Worm (Caenorhabditis elegans) whole organism, L1 larva: ENCODE measurements around the gene srj-52.
A peak's percentile ranks its signal among the peaks of the same experiment; 100 is the strongest.

Experiments
- C16A3.4 ChIP-seq: fragments of 150-350 bp; optimal IDR thresholded peaks from 2 replicates; lab custom pipeline; 2014; ENCODE audit warnings: missing biosample characterization, missing genetic modification characterization
- Y116A8C.19 ChIP-seq: sonication (generic microtip); optimal IDR thresholded peaks from 2 replicates; lab custom pipeline; 2016; ENCODE audit warnings: missing compliant biosample characterization, missing genetic modification characterization, borderline replicate concordance
- aha-1 ChIP-seq: fragments of 150-350 bp; optimal IDR thresholded peaks from 2 replicates; lab custom pipeline; 2014; ENCODE audit warnings: missing biosample characterization, missing genetic modification characterization
- alr-1 ChIP-seq: fragments of 200-800 bp; sonication (Bioruptor generic); optimal IDR thresholded peaks from 2 replicates; lab custom pipeline; 2018; ENCODE audit warnings: borderline replicate concordance, mild to moderate bottlenecking, missing genetic modification characterization, missing compliant biosample characterization
- aly-2 ChIP-seq: fragments of 150-350 bp; optimal IDR thresholded peaks from 2 replicates; lab custom pipeline; 2014; ENCODE audit warnings: missing biosample characterization, missing genetic modification characterization
- blmp-1 ChIP-seq: fragments of 150-350 bp; optimal IDR thresholded peaks from 2 replicates; lab custom pipeline; 2014; ENCODE audit warnings: missing biosample characterization, missing genetic modification characterization
- ceh-63 ChIP-seq: fragments of 200-800 bp; sonication (Bioruptor generic); optimal IDR thresholded peaks from 2 replicates; lab custom pipeline; 2018; ENCODE audit warnings: mild to moderate bottlenecking, missing genetic modification characterization, missing compliant biosample characterization
- ceh-88 ChIP-seq: fragments of 200-800 bp; sonication (Bioruptor generic); IDR thresholded peaks from 2 replicates; pipeline ENCODE4 v1.3.6; 2022; ENCODE audit warnings: missing genetic modification characterization, missing compliant biosample characterization
- ces-1 ChIP-seq: fragments of 150-350 bp; optimal IDR thresholded peaks from 2 replicates; lab custom pipeline; 2014; ENCODE audit warnings: missing biosample characterization, missing genetic modification reagents, missing genetic modification characterization
- egl-13 ChIP-seq: sonication (generic microtip); optimal IDR thresholded peaks from 2 replicates; lab custom pipeline; 2016; ENCODE audit warnings: missing genotype, missing genetic modification reagents, missing genetic modification characterization, missing compliant biosample characterization
- elt-2 ChIP-seq: sonication (generic microtip); optimal IDR thresholded peaks from 2 replicates; lab custom pipeline; 2016; ENCODE audit warnings: missing genetic modification characterization, mild to moderate bottlenecking, inconsistent platforms, missing compliant biosample characterization, missing genetic modification reagents
- ets-5 ChIP-seq: fragments of 200-800 bp; sonication (Bioruptor generic); IDR thresholded peaks from 2 replicates; pipeline ENCODE4 v1.3.6; 2022; ENCODE audit warnings: missing genetic modification characterization, missing compliant biosample characterization
- fkh-4 ChIP-seq: sonication (generic microtip); optimal IDR thresholded peaks from 2 replicates; lab custom pipeline; 2016; ENCODE audit warnings: missing compliant biosample characterization, missing genetic modification characterization, borderline replicate concordance
- fos-1 ChIP-seq: fragments of 150-350 bp; optimal IDR thresholded peaks from 2 replicates; lab custom pipeline; 2014; ENCODE audit warnings: missing biosample characterization, missing genetic modification characterization
- hlh-17 ChIP-seq: fragments of 200-800 bp; sonication (Bioruptor generic); optimal IDR thresholded peaks from 2 replicates; lab custom pipeline; 2018; ENCODE audit warnings: missing genetic modification characterization, mild to moderate bottlenecking, missing compliant biosample characterization, moderate library complexity, borderline replicate concordance
- isw-1 ChIP-seq: fragments of 200-800 bp; sonication (Bioruptor generic); IDR thresholded peaks from 2 replicates; pipeline ENCODE4 v1.3.6; 2022; ENCODE audit warnings: missing genetic modification characterization, missing compliant biosample characterization
- lin-13 ChIP-seq: fragments of 150-350 bp; optimal IDR thresholded peaks from 2 replicates; lab custom pipeline; 2014; ENCODE audit warnings: missing biosample characterization, missing genetic modification reagents, missing genetic modification characterization
- lin-14 ChIP-seq: fragments of 200-800 bp; sonication (Bioruptor generic); optimal IDR thresholded peaks from 2 replicates; lab custom pipeline; 2018; ENCODE audit warnings: mild to moderate bottlenecking, missing genetic modification characterization, moderate library complexity, missing compliant biosample characterization
- lin-35 ChIP-seq, 2 experiments: fragments of 150-350 bp; optimal IDR thresholded peaks; 2 replicates each; lab custom pipeline; 2014; ENCODE audit warnings: missing biosample characterization in 2 of 2, missing genetic modification characterization in 2 of 2, missing genetic modification reagents in 2 of 2
- lir-3 ChIP-seq: sonication (generic microtip); optimal IDR thresholded peaks from 2 replicates; lab custom pipeline; 2016; ENCODE audit warnings: mild to moderate bottlenecking, missing genetic modification characterization, moderate library complexity, missing compliant biosample characterization; ENCODE audit not compliant: poor library complexity
- lsy-2 ChIP-seq, 2 experiments: fragments of 150-350 bp; optimal IDR thresholded peaks; 2 replicates each; lab custom pipeline; 2014; ENCODE audit warnings: missing biosample characterization in 2 of 2, missing genetic modification characterization in 2 of 2
- mef-2 ChIP-seq: fragments of 150-350 bp; optimal IDR thresholded peaks from 2 replicates; lab custom pipeline; 2014; ENCODE audit warnings: missing biosample characterization, missing genetic modification characterization
- nhr-47 ChIP-seq: sonication (generic microtip); optimal IDR thresholded peaks from 2 replicates; lab custom pipeline; 2016; ENCODE audit warnings: mild to moderate bottlenecking, missing genetic modification characterization, moderate library complexity, missing compliant biosample characterization
- pax-3 ChIP-seq: fragments of 200-800 bp; sonication (Bioruptor generic); optimal IDR thresholded peaks from 2 replicates; lab custom pipeline; 2018; ENCODE audit warnings: mild to moderate bottlenecking, missing genetic modification characterization, moderate library complexity, missing compliant biosample characterization
- snpc-4 ChIP-seq: fragments of 150-350 bp; optimal IDR thresholded peaks from 2 replicates; lab custom pipeline; 2014; ENCODE audit warnings: missing biosample characterization, missing genetic modification characterization
- sox-4 ChIP-seq: sonication (generic microtip); optimal IDR thresholded peaks from 2 replicates; lab custom pipeline; 2016; ENCODE audit warnings: missing genetic modification characterization, missing compliant biosample characterization
- sptf-1 ChIP-seq: fragments of 150-350 bp; optimal IDR thresholded peaks from 2 replicates; lab custom pipeline; 2014; ENCODE audit warnings: missing biosample characterization, missing genetic modification characterization
- swsn-7 ChIP-seq: sonication (generic microtip); optimal IDR thresholded peaks from 2 replicates; lab custom pipeline; 2016; ENCODE audit warnings: missing genetic modification characterization, missing compliant biosample characterization
- tlp-1 ChIP-seq: fragments of 150-350 bp; optimal IDR thresholded peaks from 2 replicates; lab custom pipeline; 2014; ENCODE audit warnings: missing biosample characterization, missing genetic modification characterization
- unc-130 ChIP-seq: fragments of 150-350 bp; optimal IDR thresholded peaks from 2 replicates; lab custom pipeline; 2017; ENCODE audit warnings: missing biosample characterization, missing genetic modification characterization, inconsistent platforms
- unc-30 ChIP-seq: sonication (generic microtip); optimal IDR thresholded peaks from 2 replicates; lab custom pipeline; 2017; ENCODE audit warnings: missing biosample characterization, missing genetic modification characterization
- zag-1 ChIP-seq: fragments of 150-350 bp; optimal IDR thresholded peaks from 2 replicates; lab custom pipeline; 2014; ENCODE audit warnings: missing biosample characterization, missing genetic modification characterization
- zip-4 ChIP-seq: fragments of 200-800 bp; sonication (Bioruptor generic); optimal IDR thresholded peaks from 2 replicates; lab custom pipeline; 2018; ENCODE audit warnings: mild to moderate bottlenecking, missing genetic modification characterization, moderate library complexity, missing compliant biosample characterization

The srj-52 gene

DNA sequence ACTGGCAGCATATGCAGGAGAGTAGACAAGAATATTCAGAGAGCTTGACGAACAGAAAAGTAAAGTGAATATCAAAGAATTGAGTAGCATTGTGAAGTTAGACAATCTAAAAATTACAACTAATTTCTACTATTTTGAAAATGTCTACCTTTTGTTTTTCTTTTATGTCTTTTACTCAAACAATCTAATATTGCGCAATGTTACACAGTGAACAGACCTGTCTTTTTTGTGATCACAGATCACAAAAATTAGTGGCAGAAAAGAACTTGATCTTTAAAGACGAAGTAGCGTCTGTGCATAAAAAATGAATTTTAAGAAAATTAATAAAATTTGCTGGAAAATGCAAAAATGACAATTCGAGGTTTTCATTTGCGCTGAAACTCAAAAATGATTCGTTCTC is 3.2 kb upstream of the srj-52 start:
- TF ChIP-seq Y116A8C.19, result no peak
- no peak for TF ChIP-seq alr-1 (tag; lab: Kevin White, UChicago)
- TF ChIP-seq C16A3.4, result no peak

DNA sequence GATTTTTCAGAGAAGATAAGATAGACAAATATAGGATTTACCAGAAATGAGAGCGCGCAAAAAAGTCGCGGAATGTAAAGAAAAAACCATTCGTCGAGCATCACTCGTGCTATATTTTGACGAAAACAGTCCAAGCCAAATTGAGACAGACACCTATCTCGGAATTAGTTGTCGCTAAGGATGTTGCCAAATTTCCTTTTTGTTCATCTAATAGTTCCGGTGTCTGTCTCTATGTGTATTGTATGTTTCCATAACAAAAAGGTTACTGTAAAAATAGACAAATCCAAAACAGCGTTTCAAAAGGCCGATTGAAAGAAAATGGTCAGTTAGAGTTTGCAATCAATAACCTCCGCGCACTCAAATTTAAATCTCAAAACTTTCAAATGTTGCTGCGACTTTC is 1.2 kb downstream of the srj-52 start, which contains the start of gene srj-53:
Gene srj-53 (minus strand): TSS at position 101 of the 400 bp plus-strand sequence.
- TF ChIP-seq elt-2 (tag; lab: Kevin White, UChicago) (no peak), lsy-2 (tag; optimal IDR thresholded peaks at IDR 0.05; lab: Kevin White, UChicago) (no peak), ceh-88 (GFP tag; lab: Robert Waterston, UW) (no peak), isw-1 (no peak), swsn-7 (no peak), aha-1 (tag; lab: Kevin White, UChicago) (no peak), unc-30 (tag; lab: Kevin White, UChicago) (no peak), aly-2 (tag; lab: Kevin White, UChicago) (no peak)

DNA sequence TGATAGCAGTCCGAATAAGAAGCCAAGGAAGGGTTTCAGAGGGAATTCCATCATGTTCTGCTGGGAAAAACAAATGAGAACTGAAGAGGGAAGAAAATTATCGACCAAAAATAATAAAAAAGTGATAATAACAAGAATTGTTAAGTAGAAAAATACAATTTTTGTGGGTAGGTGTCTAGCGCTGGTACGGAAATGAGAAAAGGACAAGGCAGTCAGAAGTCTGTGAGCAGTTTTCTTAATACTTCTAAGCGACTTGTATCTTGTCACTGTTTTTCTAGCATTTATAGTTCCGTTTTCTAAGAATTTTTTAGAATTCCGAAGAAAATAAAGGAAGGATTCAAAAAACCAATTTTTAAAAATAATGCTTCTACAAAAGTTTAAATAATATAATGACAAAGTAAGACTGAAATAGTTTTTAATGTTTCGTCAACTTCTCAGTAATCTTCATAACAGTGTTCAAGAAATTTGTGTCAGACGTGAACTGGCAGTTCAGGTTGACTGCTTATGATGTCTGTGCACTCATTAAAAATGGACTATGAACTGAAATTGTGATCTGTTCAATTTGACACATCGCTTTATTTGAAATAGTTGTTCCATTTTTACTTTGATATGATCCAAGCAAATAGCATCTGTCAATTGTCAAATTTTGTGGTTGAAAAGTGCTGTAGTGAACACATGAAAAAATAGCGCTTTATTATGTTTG is 2.9 kb downstream of the srj-52 start, which contains the start of gene srx-4:
Gene srx-4 (minus strand): TSS at position 51 of the 703 bp plus-strand sequence.
- no peak for TF ChIP-seq fkh-4 (tag; lab: Kevin White, UChicago)
- no peak for TF ChIP-seq fos-1 (tag; lab: Kevin White, UChicago)
- TF ChIP-seq ets-5 (GFP tag; lab: Robert Waterston, UW), result no peak
- no peak for TF ChIP-seq lin-35 (GFP tag; optimal IDR thresholded peaks at IDR 0.05; lab: Kevin White, UChicago)
- TF ChIP-seq zip-4 (GFP tag; lab: Kevin White, UChicago), result no peak
- TF ChIP-seq pax-3 (tag; lab: Kevin White, UChicago), result no peak
- TF ChIP-seq mef-2 (tag; lab: Kevin White, UChicago), result no peak
- no peak for TF ChIP-seq lir-3 (tag; lab: Kevin White, UChicago)
- no peak for TF ChIP-seq ceh-63 (GFP tag; lab: Kevin White, UChicago)
- TF ChIP-seq aha-1 (tag; lab: Kevin White, UChicago), result no peak
- no peak for TF ChIP-seq hlh-17 (GFP tag; lab: Kevin White, UChicago)
- TF ChIP-seq tlp-1 (tag; lab: Kevin White, UChicago), result no peak
- no peak for TF ChIP-seq sox-4 (tag; lab: Kevin White, UChicago)
- no peak for TF ChIP-seq egl-13 (tag; lab: Kevin White, UChicago)
- TF ChIP-seq sptf-1 (tag; lab: Kevin White, UChicago), result no peak
- no peak for TF ChIP-seq aly-2 (tag; lab: Kevin White, UChicago)
- TF ChIP-seq nhr-47 (tag; lab: Kevin White, UChicago), result no peak
- TF ChIP-seq lin-13 (GFP tag; lab: Kevin White, UChicago), result no peak
- no peak for TF ChIP-seq lin-14 (GFP tag; lab: Kevin White, UChicago)

DNA sequence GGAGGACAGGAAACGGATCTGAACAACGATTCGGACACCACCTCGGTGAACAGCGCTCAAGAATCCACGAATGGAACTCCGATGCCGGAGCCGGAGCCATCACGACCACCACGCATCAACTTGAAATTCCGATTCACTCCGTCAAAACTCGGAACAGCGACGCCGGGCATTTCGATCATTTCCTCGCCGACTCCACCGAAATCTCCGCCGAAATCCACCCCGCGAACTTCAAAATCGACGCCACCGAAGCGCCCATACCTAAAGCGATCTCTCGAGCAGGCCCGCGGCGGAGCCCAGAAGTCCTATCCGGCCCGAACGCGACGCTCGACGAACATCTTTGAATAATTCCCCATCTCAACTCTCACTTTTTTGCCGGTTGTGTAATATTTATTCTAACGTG is 6.3 kb downstream of the srj-52 start:
- no peak for TF ChIP-seq unc-130
- TF ChIP-seq blmp-1, result no peak
- TF ChIP-seq ces-1 (GFP tag; lab: Kevin White, UChicago), result no peak

DNA sequence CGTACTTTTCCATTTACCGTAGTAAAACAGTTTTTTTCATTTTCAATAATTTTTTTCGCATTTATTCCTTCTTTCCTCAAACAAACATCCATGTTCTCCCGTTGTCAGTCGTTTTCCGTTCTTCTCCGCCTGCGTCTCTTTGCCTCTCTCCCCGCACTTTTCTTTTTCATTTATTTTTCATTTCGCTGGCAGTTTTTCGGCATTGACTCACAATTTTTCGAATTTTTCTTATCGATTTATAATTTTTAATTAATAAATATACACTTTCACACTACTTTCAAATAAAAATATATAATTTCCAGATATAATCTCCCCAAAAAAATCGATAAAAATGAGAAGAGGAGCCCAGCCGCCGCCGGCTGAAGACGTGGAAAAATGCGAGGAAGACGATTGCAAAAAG is 8.4 kb downstream of the srj-52 start, which contains the start of gene H25P19.1:
Gene H25P19.1 (plus strand): TSS at position 301 of the 400 bp plus-strand sequence.
- TF ChIP-seq zag-1 (tag; lab: Kevin White, UChicago) (no peak), snpc-4 (tag; lab: Kevin White, UChicago) (no peak), blmp-1 (peak; percentile 66)
